Worm (Caenorhabditis elegans) whole organism, early embryonic: Measurements from ENCODE around the gene C09F12.3.

Experiments
- aly-1 ChIP-seq: sonication (generic microtip); optimal IDR thresholded peaks from 2 replicates; lab custom pipeline; 2016; ENCODE audit warnings: missing genetic modification characterization, missing compliant biosample characterization
- ama-1 ChIP-seq: fragments of 150-350 bp; optimal IDR thresholded peaks from 2 replicates; lab custom pipeline; 2014
- ceh-13 ChIP-seq: fragments of 200-800 bp; sonication (Bioruptor generic); optimal IDR thresholded peaks from 2 replicates; lab custom pipeline; 2018; ENCODE audit warnings: mild to moderate bottlenecking, missing genetic modification characterization, missing compliant biosample characterization
- ceh-36 ChIP-seq: sonication (generic microtip); optimal IDR thresholded peaks from 2 replicates; lab custom pipeline; 2016; ENCODE audit warnings: missing genetic modification characterization, inconsistent platforms, missing compliant biosample characterization
- ets-7 ChIP-seq: sonication (generic microtip); optimal IDR thresholded peaks from 2 replicates; lab custom pipeline; 2016; ENCODE audit warnings: missing genotype, missing genetic modification characterization, missing compliant biosample characterization
- flt-1 ChIP-seq: fragments of 200-800 bp; sonication (Bioruptor generic); IDR thresholded peaks from 2 replicates; pipeline ENCODE4 v1.3.6; 2022; ENCODE audit warnings: missing genetic modification characterization, missing compliant biosample characterization
- sea-1 ChIP-seq: fragments of 200-800 bp; sonication (Bioruptor generic); conservative IDR thresholded peaks from 2 replicates; pipeline ENCODE4 v1.3.6; 2022; ENCODE audit warnings: missing genetic modification characterization, missing compliant biosample characterization
- tra-4 ChIP-seq: sonication (generic microtip); optimal IDR thresholded peaks from 2 replicates; lab custom pipeline; 2017; ENCODE audit warnings: missing genetic modification characterization, missing compliant biosample characterization

DNA sequence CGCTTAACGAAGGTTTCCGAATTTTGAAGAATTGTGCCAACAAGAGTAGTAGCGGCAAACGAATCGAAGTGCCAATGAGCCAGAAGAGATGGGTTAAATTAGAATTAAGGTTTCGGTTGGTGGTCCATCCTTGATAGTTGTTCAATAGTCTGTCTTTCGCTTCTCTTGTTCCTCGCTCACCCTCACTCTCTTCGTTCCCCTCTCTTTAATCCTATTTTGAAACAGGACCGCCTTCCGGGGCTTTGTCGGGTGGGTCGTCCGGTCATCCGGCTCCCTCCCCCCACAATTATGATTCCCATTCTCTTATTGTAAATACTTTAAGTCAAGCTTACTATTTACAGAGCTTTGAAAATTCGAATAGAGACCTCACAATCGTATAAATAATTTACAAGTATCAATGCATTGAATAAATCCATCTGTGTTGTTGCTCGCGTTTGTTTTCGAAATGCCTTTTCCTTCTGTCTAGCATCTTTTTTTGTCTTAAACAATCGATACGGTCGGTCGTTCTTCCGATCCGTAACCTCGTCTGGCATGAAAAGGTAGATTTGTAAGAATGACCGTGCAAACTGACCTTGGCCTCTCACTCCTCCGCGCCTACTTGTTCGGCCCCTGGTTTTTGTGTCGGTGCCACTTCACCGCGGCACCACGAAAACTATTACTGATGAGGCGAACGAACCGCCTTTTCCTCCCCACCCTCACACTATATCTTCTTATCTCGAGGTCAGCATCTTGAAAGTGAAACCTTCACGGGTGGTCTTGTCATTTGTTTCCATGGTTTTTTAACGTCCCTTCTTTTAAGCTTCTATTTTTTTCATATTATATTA is 9.3 kb downstream of the C09F12.3 start:
- TF ChIP-seq tra-4 (tag; lab: Kevin White, UChicago), result no peak
- TF ChIP-seq ceh-13, result no peak
- TF ChIP-seq sea-1, result no peak
- TF ChIP-seq ama-1 (lab: Kevin White, UChicago), result no peak
- no peak for TF ChIP-seq ets-7 (tag; lab: Kevin White, UChicago)
- TF ChIP-seq ceh-36 (tag; lab: Kevin White, UChicago), result no peak
- no peak for TF ChIP-seq aly-1 (tag; lab: Kevin White, UChicago)
- no peak for TF ChIP-seq flt-1
